Fruit fly (Drosophila melanogaster) whole organism, embryonic: ENCODE data around the gene CG7991.
A peak's percentile ranks its signal among the peaks of the same experiment; 100 is the strongest.

ENCODE experiments used
- Ada2b ChIP-seq: fragments of 200-800 bp; sonication (Bioruptor generic); IDR thresholded peaks from 2 replicates; pipeline ENCODE4 v1.3.6; 2022; ENCODE audit warnings: missing biosample characterization, missing genetic modification characterization
- B-H2 ChIP-seq: fragments of 200-800 bp; sonication (Bioruptor generic); optimal IDR thresholded peaks from 2 replicates; lab custom pipeline; 2018; ENCODE audit warnings: missing biosample characterization, mild to moderate bottlenecking, missing genetic modification characterization
- CG10565 ChIP-seq: fragments of 200-800 bp; sonication (Bioruptor generic); optimal IDR thresholded peaks from 3 replicates; lab custom pipeline; 2016; ENCODE audit warnings: missing biosample characterization, mild to moderate bottlenecking, missing genetic modification characterization
- CG10654 ChIP-seq: fragments of 200-800 bp; sonication (Bioruptor generic); optimal IDR thresholded peaks from 2 replicates; lab custom pipeline; 2016; ENCODE audit warnings: missing biosample characterization, missing genetic modification characterization
- CG11560 ChIP-seq: fragments of 200-800 bp; sonication (Bioruptor generic); IDR thresholded peaks from 3 replicates; pipeline ENCODE4 v1.3.6; 2022; ENCODE audit warnings: missing biosample characterization, missing genetic modification characterization
- CG13624 ChIP-seq: fragments of 200-800 bp; sonication (Bioruptor generic); optimal IDR thresholded peaks from 2 replicates; lab custom pipeline; 2016; ENCODE audit warnings: missing biosample characterization, missing genetic modification characterization
- CG15073 ChIP-seq: fragments of 200-800 bp; sonication (Bioruptor generic); optimal IDR thresholded peaks from 2 replicates; lab custom pipeline; 2016; ENCODE audit warnings: missing biosample characterization, missing genetic modification characterization
- CG18599 ChIP-seq: fragments of 200-800 bp; sonication (Bioruptor generic); optimal IDR thresholded peaks from 3 replicates; lab custom pipeline; 2017; ENCODE audit warnings: missing biosample characterization, missing genetic modification characterization, mild to moderate bottlenecking, moderate library complexity, missing genetic modification reagents
- CG18619 ChIP-seq: fragments of 200-800 bp; sonication (Bioruptor generic); optimal IDR thresholded peaks from 3 replicates; lab custom pipeline; 2017; ENCODE audit warnings: missing biosample characterization, mild to moderate bottlenecking, missing genetic modification characterization
- CG2678 ChIP-seq: fragments of 200-800 bp; sonication (Bioruptor generic); optimal IDR thresholded peaks from 3 replicates; lab custom pipeline; 2019; ENCODE audit warnings: missing biosample characterization, mild to moderate bottlenecking, missing genetic modification characterization, moderate library complexity
- CG30431 ChIP-seq: fragments of 200-800 bp; sonication (Bioruptor generic); optimal IDR thresholded peaks from 2 replicates; lab custom pipeline; 2017; ENCODE audit warnings: missing biosample characterization, missing genetic modification characterization
- CG5180 ChIP-seq: fragments of 200-800 bp; sonication (Bioruptor generic); optimal IDR thresholded peaks from 3 replicates; lab custom pipeline; 2017; ENCODE audit warnings: missing biosample characterization, missing genetic modification characterization, mild to moderate bottlenecking, moderate library complexity, missing genetic modification reagents
- CG7745 ChIP-seq: fragments of 200-800 bp; sonication (Bioruptor generic); optimal IDR thresholded peaks from 2 replicates; lab custom pipeline; 2018; ENCODE audit warnings: missing biosample characterization, mild to moderate bottlenecking, missing genetic modification characterization, moderate library complexity
- CG7786 ChIP-seq: fragments of 200-800 bp; sonication (Bioruptor generic); optimal IDR thresholded peaks from 2 replicates; lab custom pipeline; 2016; ENCODE audit warnings: missing biosample characterization, missing genetic modification characterization
- CG8290 ChIP-seq, 3 experiments: fragments of 200-800 bp; sonication (Bioruptor generic); optimal IDR thresholded peaks; 2 replicates each; lab custom pipeline; 2016 to 2019; ENCODE audit warnings: missing biosample characterization in 3 of 3, missing genetic modification characterization in 3 of 3, mild to moderate bottlenecking in 2 of 3, moderate library complexity in 1 of 3
- CG9609 ChIP-seq: fragments of 200-800 bp; sonication (Bioruptor generic); optimal IDR thresholded peaks from 3 replicates; lab custom pipeline; 2016; ENCODE audit warnings: missing biosample characterization, missing genetic modification characterization
- CG9932 ChIP-seq: fragments of 200-800 bp; sonication (Bioruptor generic); IDR thresholded peaks from 2 replicates; pipeline ENCODE4 v1.3.6; 2022; ENCODE audit warnings: missing biosample characterization, missing genetic modification characterization
- Dbx ChIP-seq: fragments of 200-800 bp; sonication (Bioruptor generic); IDR thresholded peaks from 3 replicates; pipeline ENCODE4 v1.3.6; 2022; ENCODE audit warnings: missing biosample characterization, missing genetic modification characterization
- Doc2 ChIP-seq: fragments of 200-800 bp; sonication (Bioruptor generic); IDR thresholded peaks from 2 replicates; pipeline ENCODE4 v1.3.6; 2022; ENCODE audit warnings: missing biosample characterization, missing genetic modification characterization
- Elba2 ChIP-seq: fragments of 200-800 bp; sonication (Bioruptor generic); optimal IDR thresholded peaks from 3 replicates; lab custom pipeline; 2016; ENCODE audit warnings: missing biosample characterization, missing genetic modification characterization
- HLH4C ChIP-seq: fragments of 200-800 bp; sonication (Bioruptor generic); IDR thresholded peaks from 3 replicates; pipeline ENCODE4 v1.3.6; 2022; ENCODE audit warnings: missing biosample characterization, missing genetic modification characterization; ENCODE audit not compliant: partially characterized antibody
- HLH54F ChIP-seq: fragments of 200-800 bp; sonication (Bioruptor generic); optimal IDR thresholded peaks from 3 replicates; lab custom pipeline; 2016; ENCODE audit warnings: missing biosample characterization, missing genetic modification characterization
- Hmr ChIP-seq: fragments of 200-800 bp; sonication (Bioruptor generic); optimal IDR thresholded peaks from 3 replicates; lab custom pipeline; 2017; ENCODE audit warnings: mild to moderate bottlenecking, missing biosample characterization, missing genetic modification reagents, missing genetic modification characterization
- Kr ChIP-seq: fragments of 200-800 bp; sonication (Bioruptor generic); optimal IDR thresholded peaks from 2 replicates; lab custom pipeline; 2017; ENCODE audit warnings: missing biosample characterization, mild to moderate bottlenecking, missing genetic modification characterization
- MESR4 ChIP-seq: fragments of 200-800 bp; sonication (Bioruptor generic); optimal IDR thresholded peaks from 2 replicates; lab custom pipeline; 2018; ENCODE audit warnings: missing biosample characterization, mild to moderate bottlenecking, missing genetic modification characterization, moderate library complexity
- MTF-1 ChIP-seq: fragments of 200-800 bp; sonication (Bioruptor generic); optimal IDR thresholded peaks from 2 replicates; lab custom pipeline; 2018; ENCODE audit warnings: missing biosample characterization, mild to moderate bottlenecking, missing genetic modification characterization, borderline replicate concordance
- NfI ChIP-seq: fragments of 200-800 bp; sonication (Bioruptor generic); optimal IDR thresholded peaks from 3 replicates; lab custom pipeline; 2018; ENCODE audit warnings: missing biosample characterization, mild to moderate bottlenecking, missing genetic modification characterization, moderate library complexity
- Poxn ChIP-seq: fragments of 200-800 bp; sonication (Bioruptor generic); IDR thresholded peaks from 2 replicates; pipeline ENCODE4 v1.3.6; 2022; ENCODE audit warnings: missing biosample characterization, missing genetic modification characterization
- Sry-β ChIP-seq: fragments of 200-800 bp; sonication (Bioruptor generic); optimal IDR thresholded peaks from 2 replicates; lab custom pipeline; 2018; ENCODE audit warnings: missing biosample characterization, mild to moderate bottlenecking, missing genetic modification characterization, moderate library complexity
- abd-A ChIP-seq: fragments of 200-800 bp; sonication (Bioruptor generic); optimal IDR thresholded peaks from 3 replicates; lab custom pipeline; 2019; ENCODE audit warnings: missing biosample characterization, mild to moderate bottlenecking, missing genetic modification characterization, moderate library complexity
- cato ChIP-seq: fragments of 200-800 bp; sonication (Bioruptor generic); optimal IDR thresholded peaks from 2 replicates; lab custom pipeline; 2016; ENCODE audit warnings: missing biosample characterization, missing genetic modification characterization, borderline replicate concordance
- chif ChIP-seq, 2 experiments: fragments of 200-800 bp; sonication (Bioruptor generic); optimal IDR thresholded peaks; 3 replicates each; lab custom pipeline; 2016; ENCODE audit warnings: missing biosample characterization in 2 of 2, missing genetic modification characterization in 2 of 2
- croc ChIP-seq: fragments of 200-800 bp; sonication (Bioruptor generic); conservative IDR thresholded peaks from 3 replicates; pipeline ENCODE4 v1.3.6; 2022; ENCODE audit warnings: missing biosample characterization, missing genetic modification characterization
- dmrt99B ChIP-seq: fragments of 200-800 bp; sonication (Bioruptor generic); optimal IDR thresholded peaks from 2 replicates; lab custom pipeline; 2018; ENCODE audit warnings: missing biosample characterization, mild to moderate bottlenecking, missing genetic modification characterization, moderate library complexity
- eve ChIP-seq, 2 experiments: fragments of >200 bp; optimal IDR thresholded peaks; 2 replicates each; lab custom pipeline; 2017; ENCODE audit warnings: missing biosample characterization in 2 of 2, missing genetic modification characterization in 2 of 2
- ewg ChIP-seq: fragments of 200-800 bp; sonication (Bioruptor generic); optimal IDR thresholded peaks from 3 replicates; lab custom pipeline; 2017; ENCODE audit warnings: mild to moderate bottlenecking, missing biosample characterization, missing genetic modification reagents, missing genetic modification characterization
- gcm2 ChIP-seq: fragments of 200-800 bp; sonication (Bioruptor generic); optimal IDR thresholded peaks from 2 replicates; lab custom pipeline; 2016; ENCODE audit warnings: missing biosample characterization, missing genetic modification characterization
- kni ChIP-seq: fragments of 200-800 bp; sonication (Bioruptor generic); optimal IDR thresholded peaks from 3 replicates; lab custom pipeline; 2017; ENCODE audit warnings: mild to moderate bottlenecking, missing biosample characterization, missing genetic modification reagents, missing genetic modification characterization
- onecut ChIP-seq: fragments of 200-800 bp; sonication (Bioruptor generic); IDR thresholded peaks from 2 replicates; pipeline ENCODE4 v1.3.6; 2022; ENCODE audit warnings: missing biosample characterization, missing genetic modification characterization
- pzg ChIP-seq: fragments of 200-800 bp; sonication (Bioruptor generic); optimal IDR thresholded peaks from 3 replicates; lab custom pipeline; 2018; ENCODE audit warnings: missing biosample characterization, mild to moderate bottlenecking, missing genetic modification characterization, moderate library complexity
- ranshi ChIP-seq: fragments of 200-800 bp; sonication (Bioruptor generic); IDR thresholded peaks from 2 replicates; pipeline ENCODE4 v1.3.6; 2022; ENCODE audit warnings: missing biosample characterization, missing genetic modification characterization
- row ChIP-seq: fragments of 200-800 bp; sonication (Bioruptor generic); IDR thresholded peaks from 3 replicates; pipeline ENCODE4 v1.3.6; 2022; ENCODE audit warnings: missing biosample characterization, missing genetic modification characterization
- run ChIP-seq: fragments of 200-800 bp; sonication (Bioruptor generic); optimal IDR thresholded peaks from 3 replicates; lab custom pipeline; 2018; ENCODE audit warnings: missing biosample characterization, mild to moderate bottlenecking, missing genetic modification characterization
- seq ChIP-seq: fragments of 200-800 bp; sonication (Bioruptor generic); IDR thresholded peaks from 2 replicates; pipeline ENCODE4 v1.3.6; 2022; ENCODE audit warnings: missing biosample characterization, missing genetic modification characterization
- ssp ChIP-seq: fragments of 200-800 bp; sonication (Bioruptor generic); IDR thresholded peaks from 2 replicates; pipeline ENCODE4 v1.3.6; 2022; ENCODE audit warnings: missing biosample characterization, missing genetic modification characterization
- unc-4 ChIP-seq: fragments of 200-800 bp; sonication (Bioruptor generic); IDR thresholded peaks from 2 replicates; pipeline ENCODE4 v1.3.6; 2022; ENCODE audit warnings: missing biosample characterization, missing genetic modification characterization; ENCODE audit not compliant: partially characterized antibody
- zen ChIP-seq: fragments of 200-800 bp; sonication (Bioruptor generic); optimal IDR thresholded peaks from 3 replicates; lab custom pipeline; 2018; ENCODE audit warnings: missing biosample characterization, mild to moderate bottlenecking, missing genetic modification characterization, moderate library complexity
- zf30C ChIP-seq: fragments of 200-800 bp; sonication (Bioruptor generic); optimal IDR thresholded peaks from 3 replicates; lab custom pipeline; 2018; ENCODE audit warnings: missing biosample characterization, mild to moderate bottlenecking, missing genetic modification characterization

Gene CG7991

DNA sequence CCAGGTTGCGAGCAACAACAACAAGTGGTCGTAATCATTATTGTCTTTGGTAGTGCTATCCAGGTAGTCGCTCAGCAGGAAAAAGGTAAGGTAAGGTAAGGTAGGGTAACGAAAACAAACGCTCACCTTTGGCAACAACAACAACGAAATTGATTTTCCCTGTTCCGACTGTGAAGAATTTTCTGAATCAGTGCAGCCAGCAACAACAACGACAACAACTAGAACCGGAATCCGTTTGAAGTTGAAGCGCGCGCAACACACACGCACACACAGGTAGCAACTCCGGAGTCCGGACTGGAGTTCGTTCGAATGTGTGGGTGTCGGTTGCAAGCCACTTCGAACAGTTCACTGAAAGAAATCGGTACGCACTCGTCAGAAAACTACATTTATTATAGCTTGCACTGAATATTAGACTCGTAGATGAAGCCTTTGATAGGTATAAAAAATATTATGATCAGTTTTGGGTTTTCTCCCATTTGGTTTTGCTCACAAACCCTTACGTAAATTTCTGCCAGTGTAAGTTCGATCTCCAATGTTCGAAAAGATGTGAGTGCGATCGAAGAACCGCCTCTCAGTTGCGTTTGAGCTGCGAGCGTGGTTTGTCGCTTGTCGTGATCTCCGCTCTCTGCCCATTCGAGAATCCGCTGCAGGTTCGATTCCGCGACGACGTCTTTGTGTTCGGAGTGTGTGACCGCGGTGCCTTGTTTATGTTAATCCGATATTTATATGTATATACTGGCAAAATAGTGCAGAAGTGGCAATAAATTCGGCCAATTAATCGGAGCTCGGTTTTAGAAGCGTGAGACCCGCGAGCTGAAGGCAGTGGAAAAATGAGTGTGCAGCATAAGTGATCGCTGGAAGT is 72.1 kb downstream of the CG7991 start, which contains the start of gene CG13921 (continued):
- TF ChIP-seq run: peak; percentile 93
- peak; percentile 95 for TF ChIP-seq Kr (GFP tag; lab: Kevin White, UChicago)
- TF ChIP-seq Ada2b (GFP tag; lab: Robert Waterston, UW): peak; percentile 99
- peak; percentile 99 to 100 for TF ChIP-seq chif (GFP tag; optimal IDR thresholded peaks at IDR 0.05; lab: Kevin White, UChicago)
- TF ChIP-seq eve (GFP tag; optimal IDR thresholded peaks at IDR 0.05; lab: Kevin White, UChicago): peak in 1 of 2 experiments; percentile 100
- peak; percentile 99 for TF ChIP-seq Elba2 (GFP tag; lab: Kevin White, UChicago)
- TF ChIP-seq HLH4C (GFP tag; lab: Robert Waterston, UW): no peak
- TF ChIP-seq CG30431 (GFP tag; lab: Kevin White, UChicago): peak; percentile 99
- TF ChIP-seq Dbx (GFP tag; lab: Robert Waterston, UW): peak; percentile 99
- peak; percentile 99 for TF ChIP-seq CG9609 (GFP tag; lab: Kevin White, UChicago)
- peak; percentile 80 for TF ChIP-seq B-H2 (GFP tag; lab: Kevin White, UChicago)
- TF ChIP-seq MESR4: peak; percentile 77
- peak; percentile 99 for TF ChIP-seq row (GFP tag; lab: Robert Waterston, UW)
- TF ChIP-seq CG13624: peak; percentile 99
- TF ChIP-seq zen: peak; percentile 100
- peak; percentile 92 for TF ChIP-seq CG7745
- peak; percentile 99 for TF ChIP-seq CG10565
- TF ChIP-seq cato: peak; percentile 99
- TF ChIP-seq CG2678: peak; percentile 99
- TF ChIP-seq MTF-1 (GFP tag; lab: Kevin White, UChicago): peak; percentile 98
- TF ChIP-seq gcm2 (GFP tag; lab: Kevin White, UChicago): peak; percentile 98
- TF ChIP-seq abd-A: peak; percentile 69
- peak; percentile 89 for TF ChIP-seq CG11560 (tag; lab: Robert Waterston, UW)
- TF ChIP-seq croc (GFP tag; lab: Robert Waterston, UW): peak; percentile 98
- TF ChIP-seq zf30C (GFP tag; lab: Kevin White, UChicago): peak; percentile 100
- peak; percentile 98 for TF ChIP-seq kni (GFP tag; lab: Kevin White, UChicago)
- TF ChIP-seq Doc2 (GFP tag; lab: Robert Waterston, UW): peak; percentile 95
- TF ChIP-seq Poxn (GFP tag; lab: Robert Waterston, UW): peak; percentile 94
- TF ChIP-seq pzg (GFP tag; lab: Kevin White, UChicago): peak; percentile 31
- TF ChIP-seq dmrt99B: peak; percentile 99
- peak; percentile 92 for TF ChIP-seq ssp (GFP tag; lab: Robert Waterston, UW)
- TF ChIP-seq CG15073: peak; percentile 91
- peak; percentile 98 for TF ChIP-seq CG18619 (GFP tag; lab: Kevin White, UChicago)

DNA sequence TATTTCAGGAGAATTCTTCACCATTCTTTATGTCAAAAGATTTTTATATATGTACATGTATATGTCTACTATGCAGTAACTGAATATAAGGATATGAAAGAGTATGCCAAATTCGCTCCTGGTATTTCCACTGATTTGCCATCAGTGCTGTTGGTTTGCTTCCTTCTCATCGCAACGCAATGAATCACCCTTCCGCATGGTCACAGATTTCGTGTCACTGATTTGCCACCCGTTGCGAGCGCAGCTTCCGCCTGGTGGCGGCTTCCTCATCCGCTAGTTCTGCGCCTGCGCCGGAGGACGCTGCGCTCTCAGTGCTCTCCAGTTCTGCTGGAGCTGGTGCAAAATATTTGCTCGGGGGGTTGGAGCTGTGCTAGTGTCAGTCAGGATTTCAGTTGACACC is 73.7 kb downstream of the CG7991 start:
- TF ChIP-seq CG5180 (no peak), Hmr (GFP tag; lab: Kevin White, UChicago) (peak; percentile 38), row (GFP tag; lab: Robert Waterston, UW) (peak; percentile 58), CG9932 (GFP tag; lab: Robert Waterston, UW) (peak; percentile 12; the same call in 1 of the 2 replicates), NfI (GFP tag; lab: Kevin White, UChicago) (peak; percentile 10), CG10654 (GFP tag; lab: Kevin White, UChicago) (no peak), CG7786 (GFP tag; lab: Kevin White, UChicago) (no peak), onecut (0 out of 2 replicates have a peak, but pooled peaks have one; percentile 35), CG8290 (GFP tag; optimal IDR thresholded peaks at IDR 0.05; lab: Kevin White, UChicago) (no peak), CG8290 (tag; optimal IDR thresholded peaks at IDR 0.05; lab: Kevin White, UChicago) (peak in 1 of 2 experiments; percentile 46), seq (GFP tag; lab: Robert Waterston, UW) (peak; percentile 70), abd-A (peak; percentile 27), ranshi (GFP tag; lab: Robert Waterston, UW) (no peak), CG18599 (peak; percentile 14), HLH54F (GFP tag; lab: Kevin White, UChicago) (no peak), Sry-β (GFP tag; lab: Kevin White, UChicago) (peak; percentile 20), ewg (GFP tag; lab: Kevin White, UChicago) (peak; percentile 98), unc-4 (GFP tag; lab: Robert Waterston, UW) (0 out of 2 replicates have a peak, but pooled peaks have one; percentile 14)
